Worm (Caenorhabditis elegans): ENCODE data around the gene col-19.
A peak's percentile ranks its signal among the peaks of the same experiment; 100 is the strongest.

col-19 gene

ce11 chrX:394709-395108 is 26.8 kb upstream of the col-19 start, which contains the start of gene R04A9.7:
Gene R04A9.7, minus strand, starts transcription at chrX:394892.
- TF ChIP-seq ceh-13 (GFP tag; optimal IDR thresholded peaks at IDR 0.05) (no peak), F13C5.2 (tag; optimal IDR thresholded peaks at IDR 0.05) (no peak), sea-1 (GFP tag; conservative IDR thresholded peaks at IDR 0.05) (no peak), tra-4 (tag; optimal IDR thresholded peaks at IDR 0.05) (no peak), aly-1 (tag; optimal IDR thresholded peaks at IDR 0.05) (no peak), pes-1 (GFP tag; IDR thresholded peaks at IDR 0.05) (no peak), ceh-36 (tag; optimal IDR thresholded peaks at IDR 0.05) (no peak), ama-1 (optimal IDR thresholded peaks at IDR 0.05) (no peak), tbx-11 (GFP tag; IDR thresholded peaks at IDR 0.05) (no peak), ets-7 (tag; optimal IDR thresholded peaks at IDR 0.05) (no peak), flt-1 (GFP tag; IDR thresholded peaks at IDR 0.05) (no peak), tbx-37 (GFP tag; conservative IDR thresholded peaks at IDR 0.05) (no peak), hmg-4 (GFP tag; optimal IDR thresholded peaks at IDR 0.05) (no peak), B0310.2 (tag; optimal IDR thresholded peaks at IDR 0.05) (no peak), hmbx-1 (tag; optimal IDR thresholded peaks at IDR 0.05) (no peak), hnd-1 (tag; optimal IDR thresholded peaks at IDR 0.05) (no peak), scrt-1 (GFP tag; IDR thresholded peaks at IDR 0.05) (no peak)

- TF ChIP-seq flt-1 (GFP tag; IDR thresholded peaks at IDR 0.05) = no peak
These were observed 24.2 kb upstream of the col-19 start, which contains the start of gene R04A9.6 for ce11 chrX:397259-397658. Gene R04A9.6, plus strand, starts transcription at chrX:397559.

ce11 chrX:399535-399934 is 22.0 kb upstream of the col-19 start:
- no peak for TF ChIP-seq hnd-1 (tag; optimal IDR thresholded peaks at IDR 0.05)
- peak; percentile 50; the same call in 1 of the 2 replicates for TF ChIP-seq sea-1 (GFP tag; conservative IDR thresholded peaks at IDR 0.05)

- TF ChIP-seq scrt-1 (GFP tag; IDR thresholded peaks at IDR 0.05) (no peak), ceh-36 (tag; optimal IDR thresholded peaks at IDR 0.05) (no peak), hmbx-1 (tag; optimal IDR thresholded peaks at IDR 0.05) (no peak), sea-1 (GFP tag; conservative IDR thresholded peaks at IDR 0.05) (no peak), hnd-1 (tag; optimal IDR thresholded peaks at IDR 0.05) (no peak), hmg-4 (GFP tag; optimal IDR thresholded peaks at IDR 0.05) (no peak), ama-1 (optimal IDR thresholded peaks at IDR 0.05) (no peak), F13C5.2 (tag; optimal IDR thresholded peaks at IDR 0.05) (no peak), B0310.2 (tag; optimal IDR thresholded peaks at IDR 0.05) (no peak), tbx-37 (GFP tag; conservative IDR thresholded peaks at IDR 0.05) (no peak), ets-7 (tag; optimal IDR thresholded peaks at IDR 0.05) (no peak)
These were observed 18.6 kb upstream of the col-19 start for ce11 chrX:402951-403350.

- TF ChIP-seq ama-1 (optimal IDR thresholded peaks at IDR 0.05) = no peak
- no peak for TF ChIP-seq B0310.2 (tag; optimal IDR thresholded peaks at IDR 0.05)
- TF ChIP-seq ets-7 (tag; optimal IDR thresholded peaks at IDR 0.05) = no peak
- TF ChIP-seq flt-1 (GFP tag; IDR thresholded peaks at IDR 0.05) = no peak
- no peak for TF ChIP-seq tra-4 (tag; optimal IDR thresholded peaks at IDR 0.05)
- no peak for TF ChIP-seq F13C5.2 (tag; optimal IDR thresholded peaks at IDR 0.05)
- TF ChIP-seq hnd-1 (tag; optimal IDR thresholded peaks at IDR 0.05) = no peak
- no peak for TF ChIP-seq scrt-1 (GFP tag; IDR thresholded peaks at IDR 0.05)
- TF ChIP-seq tbx-11 (GFP tag; IDR thresholded peaks at IDR 0.05) = no peak
- TF ChIP-seq tbx-37 (GFP tag; conservative IDR thresholded peaks at IDR 0.05) = no peak
- TF ChIP-seq aly-1 (tag; optimal IDR thresholded peaks at IDR 0.05) = no peak
- TF ChIP-seq pes-1 (GFP tag; IDR thresholded peaks at IDR 0.05) = no peak
- no peak for TF ChIP-seq hmg-4 (GFP tag; optimal IDR thresholded peaks at IDR 0.05)
- TF ChIP-seq hmbx-1 (tag; optimal IDR thresholded peaks at IDR 0.05) = no peak
These were observed 16.9 kb upstream of the col-19 start, which contains the start of gene R04A9.1 for ce11 chrX:404597-404996. Gene R04A9.1, plus strand, starts transcription at chrX:404897.

ce11 chrX:410073-410572 is 11.4 kb upstream of the col-19 start:
- peak; percentile 82 for TF ChIP-seq tbx-37 (GFP tag; conservative IDR thresholded peaks at IDR 0.05)
- TF ChIP-seq hnd-1 (tag; optimal IDR thresholded peaks at IDR 0.05) = peak; percentile 77
- TF ChIP-seq flt-1 (GFP tag; IDR thresholded peaks at IDR 0.05) = peak; percentile 91
- TF ChIP-seq aly-1 (tag; optimal IDR thresholded peaks at IDR 0.05) = peak; percentile 89
- peak; percentile 92 for TF ChIP-seq sea-1 (GFP tag; conservative IDR thresholded peaks at IDR 0.05)
- no peak for TF ChIP-seq ama-1 (optimal IDR thresholded peaks at IDR 0.05)
- peak; percentile 54 for TF ChIP-seq tra-4 (tag; optimal IDR thresholded peaks at IDR 0.05)
- peak; percentile 71 for TF ChIP-seq hmbx-1 (tag; optimal IDR thresholded peaks at IDR 0.05)
- TF ChIP-seq ets-7 (tag; optimal IDR thresholded peaks at IDR 0.05) = peak; percentile 85
- peak; percentile 92 for TF ChIP-seq scrt-1 (GFP tag; IDR thresholded peaks at IDR 0.05)
- TF ChIP-seq pes-1 (GFP tag; IDR thresholded peaks at IDR 0.05) = peak; percentile 93
- TF ChIP-seq F13C5.2 (tag; optimal IDR thresholded peaks at IDR 0.05) = peak; percentile 96
- peak; percentile 82 for TF ChIP-seq ceh-13 (GFP tag; optimal IDR thresholded peaks at IDR 0.05)
- peak; percentile 78 for TF ChIP-seq B0310.2 (tag; optimal IDR thresholded peaks at IDR 0.05)
- TF ChIP-seq tbx-11 (GFP tag; IDR thresholded peaks at IDR 0.05) = peak; percentile 93
- peak; percentile 80 for TF ChIP-seq ceh-36 (tag; optimal IDR thresholded peaks at IDR 0.05)
- TF ChIP-seq hmg-4 (GFP tag; optimal IDR thresholded peaks at IDR 0.05) = peak; percentile 98

- no peak for TF ChIP-seq ama-1 (optimal IDR thresholded peaks at IDR 0.05)
- no peak for TF ChIP-seq ceh-13 (GFP tag; optimal IDR thresholded peaks at IDR 0.05)
- TF ChIP-seq B0310.2 (tag; optimal IDR thresholded peaks at IDR 0.05) = no peak
- no peak for TF ChIP-seq aly-1 (tag; optimal IDR thresholded peaks at IDR 0.05)
- no peak for TF ChIP-seq pes-1 (GFP tag; IDR thresholded peaks at IDR 0.05)
- TF ChIP-seq scrt-1 (GFP tag; IDR thresholded peaks at IDR 0.05) = no peak
- TF ChIP-seq F13C5.2 (tag; optimal IDR thresholded peaks at IDR 0.05) = no peak
- no peak for TF ChIP-seq hmbx-1 (tag; optimal IDR thresholded peaks at IDR 0.05)
- TF ChIP-seq sea-1 (GFP tag; conservative IDR thresholded peaks at IDR 0.05) = no peak
- no peak for TF ChIP-seq flt-1 (GFP tag; IDR thresholded peaks at IDR 0.05)
- no peak for TF ChIP-seq tbx-37 (GFP tag; conservative IDR thresholded peaks at IDR 0.05)
These were observed 514 bp downstream of the col-19 start for ce11 chrX:421785-422657.
